Fruit fly (Drosophila melanogaster) whole organism, embryonic: ENCODE data around the gene CG6654.

Source experiments
- Abd-B ChIP-seq: fragments of 200-800 bp; sonication (Bioruptor generic); optimal IDR thresholded peaks from 2 replicates; lab custom pipeline; 2018; ENCODE audit warnings: missing biosample characterization, mild to moderate bottlenecking, missing genetic modification characterization, moderate library complexity
- Aef1 ChIP-seq: fragments of 200-800 bp; sonication (Bioruptor generic); IDR thresholded peaks from 3 replicates; pipeline ENCODE4 v1.3.6; 2022; ENCODE audit warnings: missing biosample characterization, missing genetic modification characterization
- Bgb ChIP-seq: fragments of 200-800 bp; sonication (Bioruptor generic); IDR thresholded peaks from 2 replicates; pipeline ENCODE4 v1.3.6; 2022; ENCODE audit warnings: missing biosample characterization, missing genetic modification characterization; ENCODE audit not compliant: partially characterized antibody
- BtbVII ChIP-seq: fragments of 200-800 bp; sonication (Bioruptor generic); optimal IDR thresholded peaks from 3 replicates; lab custom pipeline; 2017; ENCODE audit warnings: missing biosample characterization, mild to moderate bottlenecking, missing genetic modification characterization
- CG10267 ChIP-seq: fragments of 200-800 bp; sonication (Bioruptor generic); optimal IDR thresholded peaks from 2 replicates; lab custom pipeline; 2018; ENCODE audit warnings: missing biosample characterization, mild to moderate bottlenecking, missing genetic modification characterization, moderate library complexity
- CG10321 ChIP-seq: fragments of 200-800 bp; sonication (Bioruptor generic); IDR thresholded peaks from 2 replicates; pipeline ENCODE4 v1.3.6; 2022; ENCODE audit warnings: missing biosample characterization, missing genetic modification characterization
- CG10462 ChIP-seq: fragments of 200-800 bp; sonication (Bioruptor generic); optimal IDR thresholded peaks from 2 replicates; lab custom pipeline; 2016; ENCODE audit warnings: missing biosample characterization, missing genetic modification characterization
- CG11093 ChIP-seq: fragments of 200-800 bp; sonication (Bioruptor generic); IDR thresholded peaks from 3 replicates; pipeline ENCODE4 v1.3.6; 2022; ENCODE audit warnings: missing biosample characterization, missing genetic modification characterization
- CG12236 ChIP-seq: fragments of 200-800 bp; sonication (Bioruptor generic); optimal IDR thresholded peaks from 2 replicates; lab custom pipeline; 2016; ENCODE audit warnings: missing biosample characterization, missing genetic modification characterization
- CG12659 ChIP-seq: fragments of 200-800 bp; sonication (Bioruptor generic); optimal IDR thresholded peaks from 3 replicates; lab custom pipeline; 2017; ENCODE audit warnings: mild to moderate bottlenecking, missing biosample characterization, missing genetic modification reagents, missing genetic modification characterization
- CG16779 ChIP-seq: fragments of 200-800 bp; sonication (Bioruptor generic); IDR thresholded peaks from 2 replicates; pipeline ENCODE4 v1.3.6; 2022; ENCODE audit warnings: missing biosample characterization, missing genetic modification characterization
- CG18262 ChIP-seq: fragments of 200-800 bp; optimal IDR thresholded peaks from 3 replicates; lab custom pipeline; 2019; ENCODE audit warnings: missing biosample characterization, mild to moderate bottlenecking, missing genetic modification characterization, moderate library complexity
- CG2116 ChIP-seq: fragments of 200-800 bp; sonication (Bioruptor generic); optimal IDR thresholded peaks from 3 replicates; lab custom pipeline; 2018; ENCODE audit warnings: missing biosample characterization, mild to moderate bottlenecking, missing genetic modification characterization
- CG3065 ChIP-seq: fragments of 200-800 bp; sonication (Bioruptor generic); optimal IDR thresholded peaks from 2 replicates; lab custom pipeline; 2016; ENCODE audit warnings: missing biosample characterization, missing genetic modification characterization
- CG31441 ChIP-seq: fragments of 200-800 bp; sonication (Bioruptor generic); IDR thresholded peaks from 2 replicates; pipeline ENCODE4 v1.3.6; 2022; ENCODE audit warnings: missing biosample characterization, missing genetic modification characterization
- CG33213 ChIP-seq: fragments of 200-800 bp; sonication (Bioruptor generic); optimal IDR thresholded peaks from 3 replicates; lab custom pipeline; 2016; ENCODE audit warnings: missing biosample characterization, missing genetic modification characterization
- CG4404 ChIP-seq: fragments of 200-800 bp; sonication (Bioruptor generic); IDR thresholded peaks from 2 replicates; pipeline ENCODE4 v1.3.6; 2022; ENCODE audit warnings: missing biosample characterization, missing genetic modification characterization
- CG6765 ChIP-seq: fragments of 200-800 bp; sonication (Bioruptor generic); optimal IDR thresholded peaks from 3 replicates; lab custom pipeline; 2017; ENCODE audit warnings: missing biosample characterization, mild to moderate bottlenecking, missing genetic modification characterization
- CG6854 ChIP-seq: fragments of 200-800 bp; sonication (Bioruptor generic); optimal IDR thresholded peaks from 3 replicates; lab custom pipeline; 2017; ENCODE audit warnings: missing biosample characterization, mild to moderate bottlenecking, missing genetic modification characterization
- CG7839 ChIP-seq: fragments of 200-800 bp; sonication (Bioruptor generic); optimal IDR thresholded peaks from 3 replicates; lab custom pipeline; 2018; ENCODE audit warnings: missing biosample characterization, mild to moderate bottlenecking, missing genetic modification characterization, moderate library complexity
- CG8359 ChIP-seq: fragments of 200-800 bp; sonication (Bioruptor generic); optimal IDR thresholded peaks from 2 replicates; lab custom pipeline; 2017; ENCODE audit warnings: missing biosample characterization, mild to moderate bottlenecking, missing genetic modification characterization, borderline replicate concordance
- CG9876 ChIP-seq: fragments of 200-800 bp; sonication (Bioruptor generic); optimal IDR thresholded peaks from 2 replicates; lab custom pipeline; 2016; ENCODE audit warnings: missing biosample characterization, missing genetic modification characterization
- Dad ChIP-seq: fragments of 200-800 bp; sonication (Bioruptor generic); optimal IDR thresholded peaks from 3 replicates; lab custom pipeline; 2016; ENCODE audit warnings: missing biosample characterization, missing genetic modification characterization
- Dip2 ChIP-seq: fragments of 200-800 bp; sonication (Bioruptor generic); IDR thresholded peaks from 2 replicates; pipeline ENCODE4 v1.3.6; 2022; ENCODE audit warnings: missing biosample characterization, missing genetic modification characterization
- Hsf ChIP-seq: fragments of 200-800 bp; sonication (Bioruptor generic); optimal IDR thresholded peaks from 3 replicates; lab custom pipeline; 2016; ENCODE audit warnings: missing biosample characterization, missing genetic modification characterization
- Oaz ChIP-seq: fragments of 200-800 bp; sonication (Bioruptor generic); IDR thresholded peaks from 2 replicates; pipeline ENCODE4 v1.3.6; 2022; ENCODE audit warnings: missing biosample characterization, missing genetic modification characterization
- Ptx1 ChIP-seq: fragments of 200-800 bp; sonication (Bioruptor generic); IDR thresholded peaks from 2 replicates; pipeline ENCODE4 v1.3.6; 2022; ENCODE audit warnings: missing biosample characterization, missing genetic modification characterization
- Tbp ChIP-seq: fragments of >200 bp; optimal IDR thresholded peaks from 2 replicates; lab custom pipeline; 2018; ENCODE audit warnings: missing biosample characterization, missing genetic modification characterization
- Vsx1 ChIP-seq: fragments of 200-800 bp; sonication (Bioruptor generic); optimal IDR thresholded peaks from 2 replicates; lab custom pipeline; 2017; ENCODE audit warnings: missing biosample characterization, mild to moderate bottlenecking, missing genetic modification characterization, missing genetic modification reagents
- Xrp1 ChIP-seq: fragments of 200-800 bp; sonication (Bioruptor generic); IDR thresholded peaks from 2 replicates; pipeline ENCODE4 v1.3.6; 2022; ENCODE audit warnings: missing biosample characterization, missing genetic modification characterization
- YL-1 ChIP-seq: fragments of 200-800 bp; sonication (Bioruptor generic); optimal IDR thresholded peaks from 3 replicates; lab custom pipeline; 2017; ENCODE audit warnings: missing biosample characterization, mild to moderate bottlenecking, missing genetic modification characterization
- ab ChIP-seq: fragments of 200-800 bp; sonication (Bioruptor generic); optimal IDR thresholded peaks from 2 replicates; lab custom pipeline; 2016; ENCODE audit warnings: missing biosample characterization, missing genetic modification characterization
- bsh ChIP-seq, 2 experiments: fragments of 200-800 bp; sonication (Bioruptor generic); optimal IDR thresholded peaks; 2 replicates each; lab custom pipeline; 2017 to 2018; ENCODE audit warnings: mild to moderate bottlenecking in 2 of 2, missing biosample characterization in 2 of 2, missing genetic modification characterization in 2 of 2, moderate library complexity in 1 of 2
- cad ChIP-seq: fragments of >200 bp; optimal IDR thresholded peaks from 2 replicates; lab custom pipeline; 2017; ENCODE audit warnings: missing biosample characterization, missing genetic modification characterization
- cas ChIP-seq: fragments of 200-800 bp; sonication (Bioruptor generic); IDR thresholded peaks from 2 replicates; pipeline ENCODE4 v1.3.6; 2022; ENCODE audit warnings: missing biosample characterization, missing genetic modification characterization
- en ChIP-seq: fragments of 200-800 bp; sonication (Bioruptor generic); optimal IDR thresholded peaks from 2 replicates; lab custom pipeline; 2016; ENCODE audit warnings: missing biosample characterization, missing genetic modification characterization
- gce ChIP-seq: fragments of 200-800 bp; sonication (Bioruptor generic); IDR thresholded peaks from 3 replicates; pipeline ENCODE4 v1.3.6; 2022; ENCODE audit warnings: missing biosample characterization, missing genetic modification characterization
- gem ChIP-seq: fragments of 200-800 bp; sonication (Bioruptor generic); optimal IDR thresholded peaks from 2 replicates; lab custom pipeline; 2019; ENCODE audit warnings: missing biosample characterization, mild to moderate bottlenecking, missing genetic modification characterization, moderate library complexity
- gt ChIP-seq: fragments of 200-800 bp; sonication (Bioruptor generic); IDR thresholded peaks from 2 replicates; pipeline ENCODE4 v1.3.6; 2022; ENCODE audit warnings: missing biosample characterization, missing genetic modification characterization
- klu ChIP-seq: fragments of 200-800 bp; sonication (Bioruptor generic); IDR thresholded peaks from 2 replicates; pipeline ENCODE4 v1.3.6; 2022; ENCODE audit warnings: missing biosample characterization, missing genetic modification characterization
- lov ChIP-seq, 2 experiments: fragments of 200-800 bp in 1 of 2; fragments of >200 bp in 1 of 2; sonication (Bioruptor generic) in 1 of 2; IDR thresholded peaks in 1 of 2; optimal IDR thresholded peaks in 1 of 2; 2 replicates in 1 of 2; 3 replicates in 1 of 2; pipeline versions ENCODE4 v1.3.6 to Lab custom; 2017 to 2022; ENCODE audit warnings: missing biosample characterization in 1 of 2, missing genetic modification characterization in 1 of 2
- nau ChIP-seq: fragments of 200-800 bp; sonication (Bioruptor generic); optimal IDR thresholded peaks from 3 replicates; lab custom pipeline; 2017; ENCODE audit warnings: missing biosample characterization, mild to moderate bottlenecking, missing genetic modification characterization, missing genetic modification reagents
- nom ChIP-seq: fragments of 200-800 bp; sonication (Bioruptor generic); optimal IDR thresholded peaks from 2 replicates; lab custom pipeline; 2017; ENCODE audit warnings: missing biosample characterization, missing genetic modification characterization, mild to moderate bottlenecking, moderate library complexity, missing genetic modification reagents
- pnt ChIP-seq: fragments of 200-800 bp; sonication (Bioruptor generic); optimal IDR thresholded peaks from 3 replicates; lab custom pipeline; 2016; ENCODE audit warnings: missing biosample characterization, missing genetic modification characterization
- row ChIP-seq: fragments of 200-800 bp; sonication (Bioruptor generic); IDR thresholded peaks from 3 replicates; pipeline ENCODE4 v1.3.6; 2022; ENCODE audit warnings: missing biosample characterization, missing genetic modification characterization
- slbo ChIP-seq: fragments of 200-800 bp; sonication (Bioruptor generic); IDR thresholded peaks from 2 replicates; pipeline ENCODE4 v1.3.6; 2022; ENCODE audit warnings: missing biosample characterization, missing genetic modification characterization
- tll ChIP-seq, 2 experiments: fragments of 200-800 bp in 1 of 2; fragments of >200 bp in 1 of 2; sonication (Bioruptor generic) in 1 of 2; optimal IDR thresholded peaks; 2 replicates each; lab custom pipeline; 2017 to 2019; ENCODE audit warnings: missing biosample characterization in 2 of 2, missing genetic modification characterization in 2 of 2, mild to moderate bottlenecking in 1 of 2, moderate library complexity in 1 of 2
- tna ChIP-seq: fragments of 200-800 bp; sonication (Bioruptor generic); IDR thresholded peaks from 2 replicates; pipeline ENCODE4 v1.3.6; 2022; ENCODE audit warnings: missing biosample characterization, missing genetic modification characterization; ENCODE audit not compliant: partially characterized antibody
- toy ChIP-seq: fragments of 200-800 bp; sonication (Bioruptor generic); IDR thresholded peaks from 2 replicates; pipeline ENCODE4 v1.3.6; 2022; ENCODE audit warnings: missing biosample characterization, missing genetic modification characterization
- tup ChIP-seq: fragments of 200-800 bp; sonication (Bioruptor generic); optimal IDR thresholded peaks from 2 replicates; lab custom pipeline; 2016; ENCODE audit warnings: missing biosample characterization, mild to moderate bottlenecking, missing genetic modification characterization, moderate library complexity
- usp ChIP-seq: fragments of >200 bp; optimal IDR thresholded peaks from 2 replicates; lab custom pipeline; 2017; ENCODE audit warnings: missing biosample characterization, missing genetic modification characterization
- wdn ChIP-seq: fragments of 200-800 bp; sonication (Bioruptor generic); IDR thresholded peaks from 2 replicates; pipeline ENCODE4 v1.3.6; 2022; ENCODE audit warnings: missing biosample characterization, missing genetic modification characterization

The CG6654 gene

dm6 chr3R:15206273-15206672 is 7.2 kb downstream of the CG6654 start, which contains the start of gene Spn88Ea (continued):
- no peak for TF ChIP-seq cas (GFP tag; lab: Robert Waterston, UW)
- peak; percentile 20 for TF ChIP-seq CG12659 (GFP tag; lab: Kevin White, UChicago)
- TF ChIP-seq lov (optimal IDR thresholded peaks at IDR 0.05; lab: Kevin White, UChicago), result no peak
- TF ChIP-seq lov (GFP tag; IDR thresholded peaks at IDR 0.05; lab: Robert Waterston, UW), result no peak
- no peak for TF ChIP-seq Dad
- TF ChIP-seq CG31441, result peak; percentile 99
- TF ChIP-seq gt, result no peak
- no peak for TF ChIP-seq wdn
- no peak for TF ChIP-seq CG10321
- no peak for TF ChIP-seq klu
- no peak for TF ChIP-seq CG16779 (GFP tag; lab: Robert Waterston, UW)
- TF ChIP-seq CG8359 (GFP tag; lab: Kevin White, UChicago), result no peak
- no peak for TF ChIP-seq en (GFP tag; lab: Kevin White, UChicago)
- no peak for TF ChIP-seq gce (GFP tag; lab: Robert Waterston, UW)
- TF ChIP-seq Vsx1, result no peak
- no peak for TF ChIP-seq CG11093 (GFP tag; lab: Robert Waterston, UW)
- TF ChIP-seq YL-1, result no peak
- TF ChIP-seq CG3065 (GFP tag; lab: Kevin White, UChicago), result no peak
- no peak for TF ChIP-seq usp
- TF ChIP-seq CG9876 (GFP tag; lab: Kevin White, UChicago), result no peak
- TF ChIP-seq gem, result no peak
- TF ChIP-seq bsh (GFP tag; optimal IDR thresholded peaks at IDR 0.05; lab: Kevin White, UChicago), result no peak
- TF ChIP-seq nau (GFP tag; lab: Kevin White, UChicago), result no peak
- no peak for TF ChIP-seq BtbVII (GFP tag; lab: Kevin White, UChicago)
- no peak for TF ChIP-seq Dip2 (GFP tag; lab: Robert Waterston, UW)
- no peak for TF ChIP-seq CG33213 (GFP tag; lab: Kevin White, UChicago)
- TF ChIP-seq cad (GFP tag; lab: Kevin White, UChicago), result no peak
- TF ChIP-seq pnt, result no peak
- TF ChIP-seq CG6854 (GFP tag; lab: Kevin White, UChicago), result no peak
- no peak for TF ChIP-seq tup (GFP tag; lab: Kevin White, UChicago)
- TF ChIP-seq Tbp (GFP tag; lab: Kevin White, UChicago), result no peak
- no peak for TF ChIP-seq CG4404
- TF ChIP-seq CG10462 (GFP tag; lab: Kevin White, UChicago), result no peak
- TF ChIP-seq CG6765, result no peak
- peak; percentile 54 for TF ChIP-seq Bgb (GFP tag; lab: Robert Waterston, UW)
- no peak for TF ChIP-seq CG2116 (GFP tag; lab: Kevin White, UChicago)
- no peak for TF ChIP-seq Hsf (GFP tag; lab: Kevin White, UChicago)
- no peak for TF ChIP-seq CG10267 (tag; lab: Kevin White, UChicago)
- no peak for TF ChIP-seq CG12236
- TF ChIP-seq nom (GFP tag; lab: Kevin White, UChicago), result peak; percentile 15
- peak; percentile 23; the same call in 1 of the 2 replicates for TF ChIP-seq tna (GFP tag; lab: Robert Waterston, UW)
- no peak for TF ChIP-seq slbo
- no peak for TF ChIP-seq tll (GFP tag; optimal IDR thresholded peaks at IDR 0.05; lab: Kevin White, UChicago)
- TF ChIP-seq Xrp1 (GFP tag; lab: Robert Waterston, UW), result no peak
- peak; percentile 57 for TF ChIP-seq row (GFP tag; lab: Robert Waterston, UW)
- TF ChIP-seq ab, result no peak
- no peak for TF ChIP-seq Aef1 (GFP tag; lab: Robert Waterston, UW)
- no peak for TF ChIP-seq Ptx1 (GFP tag; lab: Robert Waterston, UW)
- TF ChIP-seq toy (GFP tag; lab: Robert Waterston, UW), result no peak
- TF ChIP-seq CG18262 (tag; lab: Kevin White, UChicago), result no peak
- no peak for TF ChIP-seq CG7839 (tag; lab: Kevin White, UChicago)
- no peak for TF ChIP-seq Oaz (GFP tag; lab: Robert Waterston, UW)
- TF ChIP-seq Abd-B (GFP tag; lab: Kevin White, UChicago), result no peak
